Worm (Caenorhabditis elegans) whole organism, young adult: ENCODE measurements around the gene cpb-2.

Source experiments
- F49E8.2 ChIP-seq: sonication (generic microtip); optimal IDR thresholded peaks from 3 replicates; lab custom pipeline; 2017; ENCODE audit warnings: missing genetic modification characterization, mild to moderate bottlenecking, missing compliant biosample characterization, antibody characterized with exemption, moderate library complexity; ENCODE audit not compliant: insufficient read depth
- F55B11.4 ChIP-seq: sonication (generic microtip); optimal IDR thresholded peaks from 2 replicates; lab custom pipeline; 2016; ENCODE audit warnings: missing compliant biosample characterization, missing genetic modification characterization, borderline replicate concordance; ENCODE audit not compliant: insufficient read depth
- F57A8.1 ChIP-seq: fragments of 200-800 bp; sonication (Bioruptor generic); optimal IDR thresholded peaks from 2 replicates; lab custom pipeline; 2018; ENCODE audit warnings: mild to moderate bottlenecking, missing genetic modification characterization, moderate library complexity, missing compliant biosample characterization
- F57C9.4 ChIP-seq: sonication (generic microtip); optimal IDR thresholded peaks from 2 replicates; lab custom pipeline; 2017; ENCODE audit warnings: mild to moderate bottlenecking, missing genetic modification characterization, missing compliant biosample characterization
- K12H6.12 ChIP-seq: fragments of 200-800 bp; sonication (Bioruptor generic); optimal IDR thresholded peaks from 2 replicates; lab custom pipeline; 2018; ENCODE audit warnings: mild to moderate bottlenecking, missing genetic modification characterization, missing compliant biosample characterization
- Y53F4B.3 ChIP-seq: fragments of 200-800 bp; sonication (Bioruptor generic); IDR thresholded peaks from 2 replicates; pipeline ENCODE4 v1.3.6; 2022; ENCODE audit warnings: missing genetic modification reagents, missing genetic modification characterization, missing compliant biosample characterization
- Y53G8AR.9 ChIP-seq: fragments of 200-800 bp; sonication (Bioruptor generic); conservative IDR thresholded peaks from 2 replicates; pipeline ENCODE4 v1.3.6; 2022; ENCODE audit warnings: missing genetic modification reagents, missing genetic modification characterization, missing compliant biosample characterization
- akir-1 ChIP-seq: fragments of 200-800 bp; sonication (Bioruptor generic); optimal IDR thresholded peaks from 2 replicates; lab custom pipeline; 2018; ENCODE audit warnings: mild to moderate bottlenecking, missing genetic modification characterization, moderate library complexity, missing compliant biosample characterization
- aptf-3 ChIP-seq: fragments of 200-800 bp; sonication (Bioruptor generic); IDR thresholded peaks from 2 replicates; pipeline ENCODE4 v1.3.6; 2022; ENCODE audit warnings: missing genetic modification characterization, missing compliant biosample characterization
- attf-5 ChIP-seq: fragments of 200-800 bp; sonication (Bioruptor generic); optimal IDR thresholded peaks from 2 replicates; lab custom pipeline; 2018; ENCODE audit warnings: mild to moderate bottlenecking, missing genetic modification characterization, missing compliant biosample characterization
- bed-2 ChIP-seq: fragments of 200-800 bp; sonication (Bioruptor generic); IDR thresholded peaks from 2 replicates; pipeline ENCODE4 v1.3.6; 2022; ENCODE audit warnings: missing genetic modification reagents, missing genetic modification characterization, missing compliant biosample characterization
- ceh-79 ChIP-seq: sonication (generic microtip); optimal IDR thresholded peaks from 2 replicates; lab custom pipeline; 2017; ENCODE audit warnings: mild to moderate bottlenecking, missing genetic modification characterization, missing compliant biosample characterization
- chd-7 ChIP-seq: sonication (generic microtip); optimal IDR thresholded peaks from 2 replicates; lab custom pipeline; 2016; ENCODE audit warnings: mild to moderate bottlenecking, missing genetic modification characterization, moderate library complexity, missing compliant biosample characterization
- dox-1 ChIP-seq: fragments of 200-800 bp; sonication (Bioruptor generic); IDR thresholded peaks from 2 replicates; pipeline ENCODE4 v1.3.6; 2022; ENCODE audit warnings: missing genetic modification reagents, missing genetic modification characterization, missing compliant biosample characterization
- dpl-1 ChIP-seq: fragments of 150-350 bp; optimal IDR thresholded peaks from 2 replicates; lab custom pipeline; 2014; ENCODE audit warnings: missing biosample characterization, missing genetic modification reagents, missing genetic modification characterization
- egl-18 ChIP-seq: fragments of 200-800 bp; sonication (Bioruptor generic); IDR thresholded peaks from 2 replicates; pipeline ENCODE4 v1.3.6; 2022; ENCODE audit warnings: missing genetic modification reagents, missing genetic modification characterization, missing compliant biosample characterization
- egl-44 ChIP-seq: fragments of 200-800 bp; sonication (Bioruptor generic); IDR thresholded peaks from 2 replicates; pipeline ENCODE4 v1.3.6; 2022; ENCODE audit warnings: missing genetic modification reagents, missing genetic modification characterization, missing compliant biosample characterization
- hlh-26 ChIP-seq: fragments of 200-800 bp; sonication (Bioruptor generic); conservative IDR thresholded peaks from 2 replicates; pipeline ENCODE4 v1.3.6; 2022; ENCODE audit warnings: missing genetic modification reagents, missing genetic modification characterization, missing compliant biosample characterization
- hmg-20 ChIP-seq: fragments of 200-800 bp; sonication (Bioruptor generic); IDR thresholded peaks from 2 replicates; pipeline ENCODE4 v1.3.6; 2022; ENCODE audit warnings: missing genetic modification reagents, missing genetic modification characterization, missing compliant biosample characterization
- lin-26 ChIP-seq: fragments of 200-800 bp; sonication (Bioruptor generic); IDR thresholded peaks from 2 replicates; pipeline ENCODE4 v1.3.6; 2022; ENCODE audit warnings: missing genetic modification reagents, missing genetic modification characterization, missing compliant biosample characterization
- lin-40 ChIP-seq: sonication (generic microtip); optimal IDR thresholded peaks from 2 replicates; lab custom pipeline; 2016; ENCODE audit warnings: missing genetic modification characterization, mild to moderate bottlenecking, missing compliant biosample characterization, missing genotype, missing genetic modification reagents
- lin-54 ChIP-seq: fragments of 200-800 bp; sonication (Bioruptor generic); optimal IDR thresholded peaks from 2 replicates; lab custom pipeline; 2018; ENCODE audit warnings: mild to moderate bottlenecking, missing genetic modification characterization, missing compliant biosample characterization
- lsl-1 ChIP-seq: fragments of 200-800 bp; sonication (Bioruptor generic); optimal IDR thresholded peaks from 2 replicates; lab custom pipeline; 2018; ENCODE audit warnings: mild to moderate bottlenecking, missing genetic modification characterization, moderate library complexity, missing compliant biosample characterization
- lsy-27 ChIP-seq: sonication (generic microtip); optimal IDR thresholded peaks from 2 replicates; lab custom pipeline; 2017; ENCODE audit warnings: missing genetic modification characterization, mild to moderate bottlenecking, missing compliant biosample characterization, antibody characterized with exemption, missing genotype, borderline replicate concordance; ENCODE audit not compliant: insufficient read depth
- madf-10 ChIP-seq: sonication (generic microtip); optimal IDR thresholded peaks from 2 replicates; lab custom pipeline; 2016; ENCODE audit warnings: mild to moderate bottlenecking, missing genetic modification characterization, missing compliant biosample characterization
- madf-3 ChIP-seq: fragments of 200-800 bp; sonication (Bioruptor generic); IDR thresholded peaks from 2 replicates; pipeline ENCODE4 v1.3.6; 2022; ENCODE audit warnings: missing genetic modification reagents, missing genetic modification characterization, missing compliant biosample characterization
- madf-8 ChIP-seq: fragments of 200-800 bp; sonication (Bioruptor generic); conservative IDR thresholded peaks from 2 replicates; pipeline ENCODE4 v1.3.6; 2022; ENCODE audit warnings: missing genetic modification reagents, missing genetic modification characterization, missing compliant biosample characterization
- mcd-1 ChIP-seq: fragments of 200-800 bp; sonication (Bioruptor generic); IDR thresholded peaks from 2 replicates; pipeline ENCODE4 v1.3.6; 2022; ENCODE audit warnings: missing genetic modification reagents, missing genetic modification characterization, missing compliant biosample characterization
- nhr-27 ChIP-seq: fragments of 200-800 bp; sonication (Bioruptor generic); optimal IDR thresholded peaks from 2 replicates; lab custom pipeline; 2018; ENCODE audit warnings: mild to moderate bottlenecking, missing genetic modification characterization, moderate library complexity, missing compliant biosample characterization
- nhr-80 ChIP-seq: sonication (generic microtip); optimal IDR thresholded peaks from 2 replicates; lab custom pipeline; 2016; ENCODE audit warnings: missing genetic modification characterization, missing compliant biosample characterization
- rcor-1 ChIP-seq: fragments of 200-800 bp; sonication (Bioruptor generic); IDR thresholded peaks from 2 replicates; pipeline ENCODE4 v1.3.6; 2022; ENCODE audit warnings: missing genetic modification reagents, missing genetic modification characterization, missing compliant biosample characterization
- rec-8 ChIP-seq, 2 experiments: sonication (generic microtip); optimal IDR thresholded peaks; 2 replicates each; lab custom pipeline; 2016; ENCODE audit warnings: mild to moderate bottlenecking in 2 of 2, missing genetic modification characterization in 2 of 2, missing genetic modification reagents in 2 of 2, missing genotype in 2 of 2, missing biosample characterization in 1 of 2, missing compliant biosample characterization in 1 of 2, moderate library complexity in 1 of 2
- tbx-9 ChIP-seq: sonication (generic microtip); optimal IDR thresholded peaks from 2 replicates; lab custom pipeline; 2016; ENCODE audit warnings: borderline replicate concordance, missing genetic modification characterization, inconsistent platforms, missing compliant biosample characterization
- xnd-1 ChIP-seq: sonication (generic microtip); optimal IDR thresholded peaks from 2 replicates; lab custom pipeline; 2016; ENCODE audit warnings: missing genotype, missing genetic modification reagents, missing genetic modification characterization, missing compliant biosample characterization
- ztf-18 ChIP-seq: sonication (generic microtip); optimal IDR thresholded peaks from 2 replicates; lab custom pipeline; 2016; ENCODE audit warnings: missing genotype, mild to moderate bottlenecking, missing genetic modification characterization, missing compliant biosample characterization
- ztf-3 ChIP-seq: fragments of 200-800 bp; sonication (Bioruptor generic); optimal IDR thresholded peaks from 2 replicates; lab custom pipeline; 2018; ENCODE audit warnings: mild to moderate bottlenecking, missing genetic modification characterization, missing compliant biosample characterization
- ztf-6 ChIP-seq: fragments of 200-800 bp; sonication (Bioruptor generic); IDR thresholded peaks from 2 replicates; pipeline ENCODE4 v1.3.6; 2022; ENCODE audit warnings: missing genetic modification reagents, missing genetic modification characterization, missing compliant biosample characterization

Gene cpb-2

ce11 chrII:6199010-6199409 is 6.4 kb downstream of the cpb-2 start:
- TF ChIP-seq bed-2 (GFP tag; lab: Robert Waterston, UW) = no peak
- 0 out of 2 replicates have a peak, but pooled peaks have one; percentile 56 for TF ChIP-seq madf-3
- TF ChIP-seq tbx-9 (tag; lab: Kevin White, UChicago) = no peak
- TF ChIP-seq, all 124 proteins: peak for 1

- TF ChIP-seq mcd-1 (GFP tag; lab: Robert Waterston, UW) (no peak), madf-10 (tag; lab: Kevin White, UChicago) (no peak), rec-8 (tag; optimal IDR thresholded peaks at IDR 0.05; lab: Kevin White, UChicago) (no peak), F57A8.1 (GFP tag; lab: Kevin White, UChicago) (no peak), lin-54 (GFP tag; lab: Kevin White, UChicago) (no peak), F49E8.2 (tag; lab: Kevin White, UChicago) (no peak), Y53F4B.3 (GFP tag; lab: Robert Waterston, UW) (no peak), ztf-3 (GFP tag; lab: Kevin White, UChicago) (no peak)
Measured at ce11 chrII:6202910-6203309, 10.3 kb downstream of the cpb-2 start, which contains the start of gene C30B5.17. Gene C30B5.17, minus strand, starts transcription at chrII:6203010.

ce11 chrII:6207252-6207651 is 14.7 kb downstream of the cpb-2 start:
- no peak for TF ChIP-seq rcor-1 (GFP tag; lab: Robert Waterston, UW)
- no peak for TF ChIP-seq dpl-1 (GFP tag; lab: Kevin White, UChicago)
- no peak for TF ChIP-seq F57C9.4 (tag; lab: Kevin White, UChicago)
- no peak for TF ChIP-seq nhr-80 (tag; lab: Kevin White, UChicago)
- TF ChIP-seq lin-26 (GFP tag; lab: Robert Waterston, UW) = no peak
- TF ChIP-seq attf-5 (GFP tag; lab: Kevin White, UChicago) = no peak
- no peak for TF ChIP-seq hmg-20 (GFP tag; lab: Robert Waterston, UW)
- no peak for TF ChIP-seq xnd-1 (tag; lab: Kevin White, UChicago)
- no peak for TF ChIP-seq madf-8
- TF ChIP-seq Y53G8AR.9 (GFP tag; lab: Robert Waterston, UW) = no peak
- no peak for TF ChIP-seq nhr-27 (tag; lab: Kevin White, UChicago)

ce11 chrII:6208116-6208515 is 15.5 kb downstream of the cpb-2 start, which contains the start of gene daf-37:
Gene daf-37, minus strand, starts transcription at chrII:6208216.
- no peak for TF ChIP-seq egl-44 (GFP tag; lab: Robert Waterston, UW)
- TF ChIP-seq lin-54 (GFP tag; lab: Kevin White, UChicago) = no peak
- no peak for TF ChIP-seq F55B11.4 (tag; lab: Kevin White, UChicago)
- no peak for TF ChIP-seq hlh-26 (GFP tag; lab: Robert Waterston, UW)
- no peak for TF ChIP-seq F49E8.2 (tag; lab: Kevin White, UChicago)
- TF ChIP-seq egl-18 (GFP tag; lab: Robert Waterston, UW) = no peak
- no peak for TF ChIP-seq lsy-27 (tag; lab: Kevin White, UChicago)
- no peak for TF ChIP-seq ztf-18 (tag; lab: Kevin White, UChicago)
- no peak for TF ChIP-seq K12H6.12 (tag; lab: Kevin White, UChicago)
- no peak for TF ChIP-seq aptf-3 (GFP tag; lab: Robert Waterston, UW)
- TF ChIP-seq xnd-1 (tag; lab: Kevin White, UChicago) = no peak
- no peak for TF ChIP-seq dox-1
- TF ChIP-seq ceh-79 (tag; lab: Kevin White, UChicago) = no peak
- TF ChIP-seq akir-1 (GFP tag; lab: Kevin White, UChicago) = no peak
- TF ChIP-seq lsl-1 (GFP tag; lab: Kevin White, UChicago) = no peak
- TF ChIP-seq mcd-1 (GFP tag; lab: Robert Waterston, UW) = no peak
- no peak for TF ChIP-seq nhr-80 (tag; lab: Kevin White, UChicago)
- TF ChIP-seq ztf-6 (GFP tag; lab: Robert Waterston, UW) = no peak
- no peak for TF ChIP-seq chd-7 (tag; lab: Kevin White, UChicago)
- TF ChIP-seq lin-40 (tag; lab: Kevin White, UChicago) = no peak
